Worm (Caenorhabditis elegans): ENCODE results near the gene btb-2.

DNA sequence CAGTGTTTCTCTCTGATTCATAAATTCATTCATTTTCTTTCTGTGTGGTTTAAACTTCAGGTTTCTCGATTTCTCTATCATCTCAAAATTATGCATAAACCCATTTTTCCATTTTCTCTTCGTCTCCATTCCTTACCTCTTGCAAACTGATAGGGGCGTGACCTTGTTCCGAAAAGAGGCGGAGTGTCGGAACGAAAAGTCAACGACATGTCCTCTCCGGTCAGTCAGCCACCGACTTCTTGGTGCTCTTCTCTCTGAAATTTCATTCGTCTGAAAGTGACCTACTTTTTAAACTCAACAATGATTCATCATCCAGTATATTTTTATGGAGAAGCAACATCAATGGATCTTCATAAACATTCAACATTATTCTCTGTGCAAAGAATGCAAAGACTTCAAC is 20.9 kb upstream of the btb-2 start, which contains the start of gene F58F12.12:
- TF ChIP-seq elt-1 (tag; optimal IDR thresholded peaks at IDR 0.05) (no peak), fos-1 (tag; optimal IDR thresholded peaks at IDR 0.05) (peak; percentile 3), nhr-6 (tag; optimal IDR thresholded peaks at IDR 0.05) (no peak), unc-62 (GFP tag; optimal IDR thresholded peaks at IDR 0.05) (no peak)

Measured in whole organism, L2 larva.